Worm (Caenorhabditis elegans) whole organism, early embryonic: ENCODE measurements around the gene bath-33.

Experiments used
- B0310.2 ChIP-seq: sonication (generic microtip); optimal IDR thresholded peaks from 2 replicates; lab custom pipeline; 2016; ENCODE audit warnings: mild to moderate bottlenecking, missing genetic modification characterization, missing compliant biosample characterization
- F13C5.2 ChIP-seq: sonication (generic microtip); optimal IDR thresholded peaks from 2 replicates; lab custom pipeline; 2017; ENCODE audit warnings: mild to moderate bottlenecking, missing genetic modification characterization, inconsistent platforms, missing compliant biosample characterization
- aly-1 ChIP-seq: sonication (generic microtip); optimal IDR thresholded peaks from 2 replicates; lab custom pipeline; 2016; ENCODE audit warnings: missing genetic modification characterization, missing compliant biosample characterization
- ama-1 ChIP-seq: fragments of 150-350 bp; optimal IDR thresholded peaks from 2 replicates; lab custom pipeline; 2014
- ceh-13 ChIP-seq: fragments of 200-800 bp; sonication (Bioruptor generic); optimal IDR thresholded peaks from 2 replicates; lab custom pipeline; 2018; ENCODE audit warnings: mild to moderate bottlenecking, missing genetic modification characterization, missing compliant biosample characterization
- ceh-36 ChIP-seq: sonication (generic microtip); optimal IDR thresholded peaks from 2 replicates; lab custom pipeline; 2016; ENCODE audit warnings: missing genetic modification characterization, inconsistent platforms, missing compliant biosample characterization
- ets-7 ChIP-seq: sonication (generic microtip); optimal IDR thresholded peaks from 2 replicates; lab custom pipeline; 2016; ENCODE audit warnings: missing genotype, missing genetic modification characterization, missing compliant biosample characterization
- flt-1 ChIP-seq: fragments of 200-800 bp; sonication (Bioruptor generic); IDR thresholded peaks from 2 replicates; pipeline ENCODE4 v1.3.6; 2022; ENCODE audit warnings: missing genetic modification characterization, missing compliant biosample characterization
- hmbx-1 ChIP-seq: sonication (generic microtip); optimal IDR thresholded peaks from 2 replicates; lab custom pipeline; 2016; ENCODE audit warnings: mild to moderate bottlenecking, missing genetic modification characterization, missing compliant biosample characterization
- hmg-4 ChIP-seq: fragments of 200-800 bp; sonication (Bioruptor generic); optimal IDR thresholded peaks from 2 replicates; lab custom pipeline; 2018; ENCODE audit warnings: mild to moderate bottlenecking, missing genetic modification characterization, missing compliant biosample characterization
- hnd-1 ChIP-seq: sonication (generic microtip); optimal IDR thresholded peaks from 2 replicates; lab custom pipeline; 2016; ENCODE audit warnings: missing genetic modification characterization, missing compliant biosample characterization
- pes-1 ChIP-seq: fragments of 200-800 bp; sonication (Bioruptor generic); IDR thresholded peaks from 2 replicates; pipeline ENCODE4 v1.3.6; 2022; ENCODE audit warnings: missing genetic modification reagents, missing genetic modification characterization, missing compliant biosample characterization
- scrt-1 ChIP-seq: fragments of 200-800 bp; sonication (Bioruptor generic); IDR thresholded peaks from 2 replicates; pipeline ENCODE4 v1.3.6; 2022; ENCODE audit warnings: missing genetic modification characterization, missing compliant biosample characterization
- sea-1 ChIP-seq: fragments of 200-800 bp; sonication (Bioruptor generic); conservative IDR thresholded peaks from 2 replicates; pipeline ENCODE4 v1.3.6; 2022; ENCODE audit warnings: missing genetic modification characterization, missing compliant biosample characterization
- tbx-11 ChIP-seq: fragments of 200-800 bp; sonication (Bioruptor generic); IDR thresholded peaks from 2 replicates; pipeline ENCODE4 v1.3.6; 2022; ENCODE audit warnings: missing genetic modification characterization, missing compliant biosample characterization
- tbx-37 ChIP-seq: fragments of 200-800 bp; sonication (Bioruptor generic); conservative IDR thresholded peaks from 2 replicates; pipeline ENCODE4 v1.3.6; 2022; ENCODE audit warnings: missing genetic modification reagents, missing genetic modification characterization, missing compliant biosample characterization
- tra-4 ChIP-seq: sonication (generic microtip); optimal IDR thresholded peaks from 2 replicates; lab custom pipeline; 2017; ENCODE audit warnings: missing genetic modification characterization, missing compliant biosample characterization

The bath-33 gene

ce11 chrII:1579886-1580285 is 26.1 kb downstream of the bath-33 start, which contains the start of gene math-38:
Gene math-38, minus strand, starts transcription at chrII:1579986.
- TF ChIP-seq hnd-1 (tag; lab: Kevin White, UChicago) (no peak), ceh-36 (tag; lab: Kevin White, UChicago) (no peak), scrt-1 (GFP tag; lab: Robert Waterston, UW) (no peak), tbx-37 (GFP tag; lab: Robert Waterston, UW) (no peak), tbx-11 (GFP tag; lab: Robert Waterston, UW) (no peak), F13C5.2 (no peak), hmbx-1 (no peak), hmg-4 (GFP tag; lab: Kevin White, UChicago) (no peak)

- TF ChIP-seq ets-7 (tag; lab: Kevin White, UChicago) = no peak
- TF ChIP-seq ceh-36 (tag; lab: Kevin White, UChicago) = no peak
- TF ChIP-seq hnd-1 (tag; lab: Kevin White, UChicago) = no peak
- no peak for TF ChIP-seq B0310.2 (tag; lab: Kevin White, UChicago)
- no peak for TF ChIP-seq ceh-13 (GFP tag; lab: Kevin White, UChicago)
- TF ChIP-seq hmg-4 (GFP tag; lab: Kevin White, UChicago) = no peak
- TF ChIP-seq tbx-37 (GFP tag; lab: Robert Waterston, UW) = no peak
- TF ChIP-seq F13C5.2 = no peak
- no peak for TF ChIP-seq pes-1
- no peak for TF ChIP-seq scrt-1 (GFP tag; lab: Robert Waterston, UW)
- no peak for TF ChIP-seq sea-1 (GFP tag; lab: Robert Waterston, UW)
- no peak for TF ChIP-seq flt-1 (GFP tag; lab: Robert Waterston, UW)
- no peak for TF ChIP-seq tbx-11 (GFP tag; lab: Robert Waterston, UW)
- no peak for TF ChIP-seq ama-1 (lab: Kevin White, UChicago)
- TF ChIP-seq aly-1 = no peak
- TF ChIP-seq hmbx-1 = no peak
These were observed 29.2 kb downstream of the bath-33 start for ce11 chrII:1576772-1577171.

DNA sequence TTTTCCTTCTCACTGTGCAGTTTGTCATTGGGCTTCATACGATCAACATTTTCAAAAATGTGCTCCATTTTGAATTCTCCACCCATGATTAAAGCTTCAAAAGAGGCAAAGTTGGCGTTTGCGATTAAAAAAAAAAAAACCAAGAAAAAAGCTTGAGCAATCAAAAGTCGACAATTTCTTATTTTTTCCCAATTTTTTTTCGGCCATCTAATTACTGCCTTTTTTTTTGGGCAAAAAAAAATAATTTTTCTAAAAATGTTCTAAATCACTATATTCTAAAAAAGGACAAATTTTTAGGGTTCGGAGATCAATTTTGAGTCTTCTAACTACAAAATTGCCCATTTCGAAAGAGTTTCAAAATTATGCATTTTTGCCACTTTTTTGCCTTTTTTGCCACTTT is 29.9 kb downstream of the bath-33 start, which contains the start of gene K05F6.10:
Gene K05F6.10 (minus strand): TSS at position 101 of the 400 bp plus-strand sequence.
- TF ChIP-seq ama-1 (lab: Kevin White, UChicago) (no peak), ceh-13 (GFP tag; lab: Kevin White, UChicago) (no peak), hmbx-1 (no peak), tra-4 (tag; lab: Kevin White, UChicago) (no peak), scrt-1 (GFP tag; lab: Robert Waterston, UW) (no peak), sea-1 (GFP tag; lab: Robert Waterston, UW) (no peak), hnd-1 (tag; lab: Kevin White, UChicago) (no peak), ceh-36 (tag; lab: Kevin White, UChicago) (no peak), B0310.2 (tag; lab: Kevin White, UChicago) (no peak), tbx-11 (GFP tag; lab: Robert Waterston, UW) (no peak), tbx-37 (GFP tag; lab: Robert Waterston, UW) (no peak), pes-1 (no peak)

- TF ChIP-seq hmg-4 (GFP tag; lab: Kevin White, UChicago) (no peak), ceh-13 (GFP tag; lab: Kevin White, UChicago) (no peak), scrt-1 (GFP tag; lab: Robert Waterston, UW) (no peak), ama-1 (lab: Kevin White, UChicago) (no peak)
These were observed 34.9 kb downstream of the bath-33 start, which contains the start of gene fbxb-46 for ce11 chrII:1571032-1571431. Gene fbxb-46, minus strand, starts transcription at chrII:1571132.

- no peak for TF ChIP-seq tbx-37 (GFP tag; lab: Robert Waterston, UW)
These were observed 37.8 kb downstream of the bath-33 start, which contains the start of gene fbxb-49 for ce11 chrII:1568214-1568613. Gene fbxb-49, plus strand, starts transcription at chrII:1568514.

- TF ChIP-seq sea-1 (GFP tag; lab: Robert Waterston, UW) (no peak), tbx-37 (GFP tag; lab: Robert Waterston, UW) (no peak), hmg-4 (GFP tag; lab: Kevin White, UChicago) (no peak), tra-4 (tag; lab: Kevin White, UChicago) (no peak), aly-1 (no peak), hmbx-1 (no peak), tbx-11 (GFP tag; lab: Robert Waterston, UW) (no peak), ama-1 (lab: Kevin White, UChicago) (no peak), B0310.2 (tag; lab: Kevin White, UChicago) (no peak), ceh-13 (GFP tag; lab: Kevin White, UChicago) (no peak), hnd-1 (tag; lab: Kevin White, UChicago) (no peak), scrt-1 (GFP tag; lab: Robert Waterston, UW) (no peak), ets-7 (tag; lab: Kevin White, UChicago) (no peak), ceh-36 (tag; lab: Kevin White, UChicago) (no peak), pes-1 (no peak), flt-1 (GFP tag; lab: Robert Waterston, UW) (no peak)
These were observed 38.3 kb downstream of the bath-33 start, which contains the start of gene K05F6.8 for ce11 chrII:1567646-1568045. Gene K05F6.8, minus strand, starts transcription at chrII:1567746.

DNA sequence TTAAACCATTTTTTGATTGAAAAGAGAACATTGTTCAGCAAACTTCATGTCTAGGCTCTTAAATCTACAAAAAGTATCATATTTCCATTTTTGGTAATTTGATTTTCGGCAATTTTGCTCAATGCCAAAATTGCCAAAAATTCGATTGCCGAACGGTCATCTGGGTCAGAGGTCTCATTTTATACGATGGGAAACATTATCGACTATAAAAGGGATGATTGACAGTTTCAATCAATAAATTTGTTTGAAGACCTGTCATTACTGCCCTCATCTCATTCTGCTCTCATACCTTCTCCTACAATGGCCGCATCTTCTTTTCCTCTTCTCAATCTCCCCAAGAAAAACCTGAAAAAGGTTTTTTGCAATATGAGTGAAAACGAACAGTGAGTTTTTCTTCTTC is 44.1 kb downstream of the bath-33 start, which contains the start of gene K05F6.14:
Gene K05F6.14 (plus strand): TSS at position 301 of the 400 bp plus-strand sequence.
- no peak for TF ChIP-seq scrt-1 (GFP tag; lab: Robert Waterston, UW)
- TF ChIP-seq ets-7 (tag; lab: Kevin White, UChicago) = no peak
- no peak for TF ChIP-seq hnd-1 (tag; lab: Kevin White, UChicago)
- TF ChIP-seq aly-1 = no peak
- TF ChIP-seq sea-1 (GFP tag; lab: Robert Waterston, UW) = no peak
- no peak for TF ChIP-seq pes-1
- no peak for TF ChIP-seq hmg-4 (GFP tag; lab: Kevin White, UChicago)
- no peak for TF ChIP-seq tbx-11 (GFP tag; lab: Robert Waterston, UW)
- no peak for TF ChIP-seq ama-1 (lab: Kevin White, UChicago)
